Fruit fly (Drosophila melanogaster): ENCODE measurements around the gene CG17834.

CG17834 gene

DNA sequence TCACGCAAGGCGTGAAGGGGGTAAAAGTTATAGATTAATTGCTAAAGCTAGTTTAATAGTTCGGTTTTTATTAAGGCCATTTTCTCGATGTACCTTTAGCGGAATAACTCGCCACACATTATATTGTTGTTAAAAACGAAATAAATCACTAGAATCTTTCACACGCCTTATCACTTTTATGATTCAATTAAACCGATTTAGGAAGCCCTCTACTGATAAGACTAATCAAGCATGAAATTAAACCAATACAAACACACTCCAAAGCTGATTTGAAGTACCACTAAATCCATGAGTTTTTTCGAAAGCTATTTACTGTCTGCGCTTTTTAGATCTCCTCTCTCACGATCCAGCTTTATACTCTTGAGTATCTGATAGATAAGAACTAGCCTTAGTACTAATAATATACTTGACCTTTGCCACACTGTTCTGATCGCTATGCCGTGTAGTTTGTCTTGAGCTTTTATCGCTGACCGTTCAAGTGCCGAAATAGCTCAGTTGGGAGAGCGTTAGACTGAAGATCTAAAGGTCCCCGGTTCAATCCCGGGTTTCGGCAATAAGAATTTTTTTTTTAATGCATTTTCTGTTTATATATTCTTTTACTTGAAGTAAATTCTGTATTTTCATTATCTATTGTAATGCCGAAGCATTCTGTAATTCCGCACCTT lies 41.6 kb downstream of the CG17834 start (continued):
- no peak for TF ChIP-seq ac (GFP tag; optimal IDR thresholded peaks at IDR 0.05)
- TF ChIP-seq CG7987 (GFP tag; optimal IDR thresholded peaks at IDR 0.05): no peak
- TF ChIP-seq GATAe (GFP tag; conservative IDR thresholded peaks at IDR 0.05): peak; percentile 62; the same call in 1 of the 2 replicates
- no peak for TF ChIP-seq gem (tag; optimal IDR thresholded peaks at IDR 0.05)
- no peak for TF ChIP-seq CG10959 (GFP tag; IDR thresholded peaks at IDR 0.05)
- TF ChIP-seq fd3F (GFP tag; optimal IDR thresholded peaks at IDR 0.05): no peak
- TF ChIP-seq CG3281 (GFP tag; optimal IDR thresholded peaks at IDR 0.05): peak; percentile 14
- no peak for TF ChIP-seq CG43689 (GFP tag; IDR thresholded peaks at IDR 0.05)
- no peak for TF ChIP-seq CG7357 (GFP tag; IDR thresholded peaks at IDR 0.05)
- TF ChIP-seq CG12104 (GFP tag; optimal IDR thresholded peaks at IDR 0.05): no peak
- TF ChIP-seq NC2β (GFP tag; optimal IDR thresholded peaks at IDR 0.05): no peak
- no peak for TF ChIP-seq sisA (GFP tag; IDR thresholded peaks at IDR 0.05)
- no peak for TF ChIP-seq mam (GFP tag; optimal IDR thresholded peaks at IDR 0.05)
- no peak for TF ChIP-seq ranshi (GFP tag; IDR thresholded peaks at IDR 0.05)
- TF ChIP-seq CG5245 (GFP tag; optimal IDR thresholded peaks at IDR 0.05): no peak
- 0 out of 3 replicates have a peak, but pooled peaks have one; percentile 28 for TF ChIP-seq CG14860 (GFP tag; IDR thresholded peaks at IDR 0.05; ENCODE audit: partially characterized antibody)
- no peak for TF ChIP-seq Lpt (GFP tag; optimal IDR thresholded peaks at IDR 0.05)
- TF ChIP-seq Atf3 (GFP tag; optimal IDR thresholded peaks at IDR 0.05): no peak
- TF ChIP-seq slp2 (GFP tag; optimal IDR thresholded peaks at IDR 0.05): no peak
- no peak for TF ChIP-seq CG10366 (GFP tag; IDR thresholded peaks at IDR 0.05)
- TF ChIP-seq Dref (GFP tag; IDR thresholded peaks at IDR 0.05): no peak
- TF ChIP-seq inv (GFP tag; IDR thresholded peaks at IDR 0.05; ENCODE audit: partially characterized antibody): peak; percentile 23; the same call in 1 of the 2 replicates
- peak; percentile 49 for TF ChIP-seq Scr (GFP tag; IDR thresholded peaks at IDR 0.05; ENCODE audit: partially characterized antibody)
- no peak for TF ChIP-seq crol (GFP tag; IDR thresholded peaks at IDR 0.05)
- TF ChIP-seq nerfin-2 (GFP tag; IDR thresholded peaks at IDR 0.05; ENCODE audit: partially characterized antibody): peak; percentile 37; the same call in 1 of the 2 replicates
- no peak for TF ChIP-seq Stat92E (GFP tag; optimal IDR thresholded peaks at IDR 0.05)
- TF ChIP-seq zen (tag; optimal IDR thresholded peaks at IDR 0.05): no peak
- no peak for TF ChIP-seq CG7839 (tag; optimal IDR thresholded peaks at IDR 0.05)
- TF ChIP-seq amos (GFP tag; IDR thresholded peaks at IDR 0.05; ENCODE audit: partially characterized antibody): peak; percentile 37; the same call in 1 of the 2 replicates
- no peak for TF ChIP-seq zf30C (GFP tag; optimal IDR thresholded peaks at IDR 0.05)
- TF ChIP-seq tna (GFP tag; IDR thresholded peaks at IDR 0.05; ENCODE audit: partially characterized antibody): 0 out of 2 replicates have a peak, but pooled peaks have one; percentile 40
- TF ChIP-seq eyg (GFP tag; optimal IDR thresholded peaks at IDR 0.05): no peak
- TF ChIP-seq nmo (GFP tag; optimal IDR thresholded peaks at IDR 0.05): no peak
- no peak for TF ChIP-seq HLH54F (GFP tag; optimal IDR thresholded peaks at IDR 0.05)
- TF ChIP-seq B-H2 (GFP tag; optimal IDR thresholded peaks at IDR 0.05): peak; percentile 39
- TF ChIP-seq HHEX (GFP tag; optimal IDR thresholded peaks at IDR 0.05): no peak
- TF ChIP-seq trh (GFP tag; optimal IDR thresholded peaks at IDR 0.05): no peak
- no peak for TF ChIP-seq YL-1 (GFP tag; optimal IDR thresholded peaks at IDR 0.05)
- no peak for TF ChIP-seq row (GFP tag; IDR thresholded peaks at IDR 0.05)
- no peak for TF ChIP-seq hb (GFP tag; IDR thresholded peaks at IDR 0.05; ENCODE audit: partially characterized antibody)
- no peak for TF ChIP-seq Xrp1 (GFP tag; IDR thresholded peaks at IDR 0.05)
- TF ChIP-seq CG3847 (GFP tag; IDR thresholded peaks at IDR 0.05): no peak
- TF ChIP-seq CG10209 (GFP tag; optimal IDR thresholded peaks at IDR 0.05): no peak
- no peak for TF ChIP-seq CG12942 (GFP tag; optimal IDR thresholded peaks at IDR 0.05)
- TF ChIP-seq CG33557 (GFP tag; optimal IDR thresholded peaks at IDR 0.05): no peak
- TF ChIP-seq pum (GFP tag; optimal IDR thresholded peaks at IDR 0.05): no peak
- no peak for TF ChIP-seq kah (GFP tag; optimal IDR thresholded peaks at IDR 0.05)
- no peak for TF ChIP-seq CG34422 (GFP tag; IDR thresholded peaks at IDR 0.05)
- TF ChIP-seq CkIIα-i1 (GFP tag; IDR thresholded peaks at IDR 0.05): no peak
- TF ChIP-seq Nf-YC (tag; optimal IDR thresholded peaks at IDR 0.05): no peak
